Fruit fly (Drosophila melanogaster) whole organism, embryonic: ENCODE results near the gene Osi2.

Experiments
- Atf6 ChIP-seq: fragments of 200-800 bp; sonication (Bioruptor generic); IDR thresholded peaks from 2 replicates; pipeline ENCODE4 v1.3.6; 2022; ENCODE audit warnings: missing biosample characterization, missing genetic modification characterization
- CG10979 ChIP-seq: fragments of 200-800 bp; sonication (Bioruptor generic); optimal IDR thresholded peaks from 2 replicates; lab custom pipeline; 2018; ENCODE audit warnings: missing biosample characterization, mild to moderate bottlenecking, missing genetic modification characterization, moderate library complexity
- CG11398 ChIP-seq: fragments of 200-800 bp; sonication (Bioruptor generic); optimal IDR thresholded peaks from 2 replicates; lab custom pipeline; 2016; ENCODE audit warnings: missing biosample characterization, missing genetic modification characterization
- CG11695 ChIP-seq: fragments of 200-800 bp; sonication (Bioruptor generic); IDR thresholded peaks from 3 replicates; pipeline ENCODE4 v1.3.6; 2022; ENCODE audit warnings: missing biosample characterization, missing genetic modification characterization
- CG13775 ChIP-seq: fragments of 200-800 bp; sonication (Bioruptor generic); optimal IDR thresholded peaks from 3 replicates; lab custom pipeline; 2017; ENCODE audit warnings: missing biosample characterization, mild to moderate bottlenecking, missing genetic modification characterization
- CG15479 ChIP-seq: fragments of 200-800 bp; sonication (Bioruptor generic); optimal IDR thresholded peaks from 3 replicates; lab custom pipeline; 2019; ENCODE audit warnings: missing biosample characterization, mild to moderate bottlenecking, missing genetic modification characterization, moderate library complexity
- CG1602 ChIP-seq: fragments of 200-800 bp; sonication (Bioruptor generic); optimal IDR thresholded peaks from 3 replicates; lab custom pipeline; 2016; ENCODE audit warnings: missing biosample characterization, missing genetic modification characterization
- CG17186 ChIP-seq: fragments of 200-800 bp; sonication (Bioruptor generic); optimal IDR thresholded peaks from 3 replicates; lab custom pipeline; 2017; ENCODE audit warnings: missing biosample characterization, missing genetic modification reagents, missing genetic modification characterization
- CG17802 ChIP-seq: fragments of 200-800 bp; sonication (Bioruptor generic); optimal IDR thresholded peaks from 2 replicates; lab custom pipeline; 2018; ENCODE audit warnings: missing biosample characterization, mild to moderate bottlenecking, missing genetic modification characterization, moderate library complexity
- CG18011 ChIP-seq: fragments of 200-800 bp; sonication (Bioruptor generic); optimal IDR thresholded peaks from 2 replicates; lab custom pipeline; 2017; ENCODE audit warnings: missing biosample characterization, missing genetic modification characterization, mild to moderate bottlenecking, moderate library complexity, missing genotype
- CG2116 ChIP-seq: fragments of 200-800 bp; sonication (Bioruptor generic); optimal IDR thresholded peaks from 3 replicates; lab custom pipeline; 2018; ENCODE audit warnings: missing biosample characterization, mild to moderate bottlenecking, missing genetic modification characterization
- CG2129 ChIP-seq: fragments of 200-800 bp; sonication (Bioruptor generic); IDR thresholded peaks from 2 replicates; pipeline ENCODE4 v1.3.6; 2022; ENCODE audit warnings: missing biosample characterization, missing genetic modification characterization; ENCODE audit not compliant: partially characterized antibody
- CG3281 ChIP-seq: fragments of 200-800 bp; sonication (Bioruptor generic); optimal IDR thresholded peaks from 3 replicates; lab custom pipeline; 2017; ENCODE audit warnings: missing biosample characterization, mild to moderate bottlenecking, missing genetic modification characterization
- CG4282 ChIP-seq: fragments of 200-800 bp; sonication (Bioruptor generic); optimal IDR thresholded peaks from 2 replicates; lab custom pipeline; 2016; ENCODE audit warnings: missing biosample characterization, missing genetic modification characterization
- CG6175 ChIP-seq: fragments of 200-800 bp; sonication (Bioruptor generic); IDR thresholded peaks from 3 replicates; pipeline ENCODE4 v1.3.6; 2022; ENCODE audit warnings: missing biosample characterization, missing genetic modification characterization
- CG7372 ChIP-seq: fragments of 200-800 bp; sonication (Bioruptor generic); IDR thresholded peaks from 2 replicates; pipeline ENCODE4 v1.3.6; 2022; ENCODE audit warnings: missing biosample characterization, missing genetic modification characterization
- CG7963 ChIP-seq: fragments of 200-800 bp; sonication (Bioruptor generic); IDR thresholded peaks from 3 replicates; pipeline ENCODE4 v1.3.6; 2022; ENCODE audit warnings: missing biosample characterization, missing genetic modification characterization; ENCODE audit not compliant: partially characterized antibody
- CG8089 ChIP-seq: fragments of 200-800 bp; sonication (Bioruptor generic); optimal IDR thresholded peaks from 3 replicates; lab custom pipeline; 2016; ENCODE audit warnings: missing biosample characterization, missing genetic modification characterization
- CG8944 ChIP-seq: fragments of 200-800 bp; sonication (Bioruptor generic); optimal IDR thresholded peaks from 3 replicates; lab custom pipeline; 2016; ENCODE audit warnings: missing biosample characterization, missing genetic modification characterization
- CoRest ChIP-seq: fragments of 200-800 bp; sonication (Bioruptor generic); optimal IDR thresholded peaks from 3 replicates; lab custom pipeline; 2018; ENCODE audit warnings: missing biosample characterization, mild to moderate bottlenecking, missing genetic modification characterization, moderate library complexity
- D ChIP-seq, 2 experiments: fragments of 200-800 bp in 1 of 2; fragments of >200 bp in 1 of 2; sonication (Bioruptor generic) in 1 of 2; optimal IDR thresholded peaks; 2 replicates in 1 of 2; 3 replicates in 1 of 2; lab custom pipeline; 2017; ENCODE audit warnings: mild to moderate bottlenecking in 1 of 2, missing biosample characterization in 1 of 2, missing genetic modification characterization in 1 of 2, missing genetic modification reagents in 1 of 2
- D19B ChIP-seq: fragments of 200-800 bp; sonication (Bioruptor generic); optimal IDR thresholded peaks from 2 replicates; lab custom pipeline; 2017; ENCODE audit warnings: missing biosample characterization, mild to moderate bottlenecking, missing genetic modification characterization
- Dip2 ChIP-seq: fragments of 200-800 bp; sonication (Bioruptor generic); IDR thresholded peaks from 2 replicates; pipeline ENCODE4 v1.3.6; 2022; ENCODE audit warnings: missing biosample characterization, missing genetic modification characterization
- Mad ChIP-seq: fragments of 200-800 bp; sonication (Bioruptor generic); optimal IDR thresholded peaks from 2 replicates; lab custom pipeline; 2016; ENCODE audit warnings: missing biosample characterization, missing genetic modification characterization
- Mrtf ChIP-seq: fragments of 200-800 bp; sonication (Bioruptor generic); IDR thresholded peaks from 3 replicates; pipeline ENCODE4 v1.3.6; 2022; ENCODE audit warnings: missing biosample characterization, missing genetic modification characterization
- NC2α ChIP-seq: fragments of 200-800 bp; sonication (Bioruptor generic); optimal IDR thresholded peaks from 2 replicates; lab custom pipeline; 2016; ENCODE audit warnings: missing biosample characterization, missing genetic modification characterization
- NC2β ChIP-seq: fragments of 200-800 bp; sonication (Bioruptor generic); optimal IDR thresholded peaks from 2 replicates; lab custom pipeline; 2016; ENCODE audit warnings: missing biosample characterization, missing genetic modification characterization
- NFAT ChIP-seq: fragments of 200-800 bp; sonication (Bioruptor generic); IDR thresholded peaks from 2 replicates; pipeline ENCODE4 v1.3.6; 2022; ENCODE audit warnings: missing biosample characterization, missing genetic modification characterization
- NK7.1 ChIP-seq: fragments of 200-800 bp; sonication (Bioruptor generic); optimal IDR thresholded peaks from 3 replicates; lab custom pipeline; 2016; ENCODE audit warnings: missing biosample characterization, missing genetic modification characterization
- Nf-YC ChIP-seq: fragments of 200-800 bp; optimal IDR thresholded peaks from 3 replicates; lab custom pipeline; 2019; ENCODE audit warnings: missing biosample characterization, mild to moderate bottlenecking, missing genetic modification characterization, moderate library complexity
- Oli ChIP-seq: fragments of 200-800 bp; sonication (Bioruptor generic); optimal IDR thresholded peaks from 2 replicates; lab custom pipeline; 2018; ENCODE audit warnings: missing biosample characterization, mild to moderate bottlenecking, missing genetic modification characterization, moderate library complexity
- Optix ChIP-seq: fragments of 200-800 bp; sonication (Bioruptor generic); IDR thresholded peaks from 3 replicates; pipeline ENCODE4 v1.3.6; 2022; ENCODE audit warnings: missing biosample characterization, missing genetic modification characterization
- PHDP ChIP-seq: fragments of 200-800 bp; sonication (Bioruptor generic); optimal IDR thresholded peaks from 3 replicates; lab custom pipeline; 2018; ENCODE audit warnings: missing biosample characterization, mild to moderate bottlenecking, missing genetic modification characterization, moderate library complexity
- Sry-β ChIP-seq: fragments of 200-800 bp; sonication (Bioruptor generic); optimal IDR thresholded peaks from 2 replicates; lab custom pipeline; 2018; ENCODE audit warnings: missing biosample characterization, mild to moderate bottlenecking, missing genetic modification characterization, moderate library complexity
- Taf1 ChIP-seq: fragments of 200-800 bp; sonication (Bioruptor generic); IDR thresholded peaks from 2 replicates; pipeline ENCODE4 v1.3.6; 2022; ENCODE audit warnings: missing biosample characterization, missing genetic modification characterization
- al ChIP-seq: fragments of 200-800 bp; sonication (Bioruptor generic); IDR thresholded peaks from 2 replicates; pipeline ENCODE4 v1.3.6; 2022; ENCODE audit warnings: missing biosample characterization, missing genetic modification characterization
- bab2 ChIP-seq: fragments of 200-800 bp; sonication (Bioruptor generic); optimal IDR thresholded peaks from 2 replicates; lab custom pipeline; 2016; ENCODE audit warnings: missing biosample characterization, missing genetic modification characterization
- btn ChIP-seq: fragments of 200-800 bp; sonication (Bioruptor generic); optimal IDR thresholded peaks from 2 replicates; lab custom pipeline; 2016; ENCODE audit warnings: missing biosample characterization, missing genetic modification characterization
- cato ChIP-seq: fragments of 200-800 bp; sonication (Bioruptor generic); optimal IDR thresholded peaks from 2 replicates; lab custom pipeline; 2016; ENCODE audit warnings: missing biosample characterization, missing genetic modification characterization, borderline replicate concordance
- dati ChIP-seq: fragments of 200-800 bp; sonication (Bioruptor generic); IDR thresholded peaks from 2 replicates; pipeline ENCODE4 v1.3.6; 2022; ENCODE audit warnings: missing biosample characterization, missing genetic modification characterization
- fd96Cb ChIP-seq: fragments of 200-800 bp; sonication (Bioruptor generic); optimal IDR thresholded peaks from 2 replicates; lab custom pipeline; 2018; ENCODE audit warnings: missing biosample characterization, mild to moderate bottlenecking, missing genetic modification characterization, moderate library complexity
- hkb ChIP-seq, 2 experiments: fragments of 200-800 bp in 1 of 2; fragments of >200 bp in 1 of 2; sonication (Bioruptor generic) in 1 of 2; IDR thresholded peaks in 1 of 2; optimal IDR thresholded peaks in 1 of 2; 2 replicates each; pipeline versions ENCODE4 v1.3.6 to Lab custom; 2017 to 2022; ENCODE audit warnings: missing biosample characterization in 1 of 2, missing genetic modification characterization in 1 of 2
- knrl ChIP-seq: fragments of 200-800 bp; sonication (Bioruptor generic); IDR thresholded peaks from 3 replicates; pipeline ENCODE4 v1.3.6; 2022; ENCODE audit warnings: missing biosample characterization, missing genetic modification characterization; ENCODE audit not compliant: partially characterized antibody
- mirr ChIP-seq: fragments of 200-800 bp; sonication (Bioruptor generic); optimal IDR thresholded peaks from 3 replicates; lab custom pipeline; 2018; ENCODE audit warnings: missing biosample characterization, mild to moderate bottlenecking, missing genetic modification characterization
- nerfin-2 ChIP-seq: fragments of 200-800 bp; sonication (Bioruptor generic); IDR thresholded peaks from 2 replicates; pipeline ENCODE4 v1.3.6; 2022; ENCODE audit warnings: missing biosample characterization, missing genetic modification characterization; ENCODE audit not compliant: partially characterized antibody
- sr ChIP-seq: fragments of 200-800 bp; sonication (Bioruptor generic); IDR thresholded peaks from 3 replicates; pipeline ENCODE4 v1.3.6; 2022; ENCODE audit warnings: missing biosample characterization, missing genetic modification characterization
- sug ChIP-seq: fragments of 200-800 bp; optimal IDR thresholded peaks from 2 replicates; lab custom pipeline; 2019; ENCODE audit warnings: missing biosample characterization, mild to moderate bottlenecking, missing genetic modification characterization, moderate library complexity
- vvl ChIP-seq: fragments of 200-800 bp; sonication (Bioruptor generic); IDR thresholded peaks from 2 replicates; pipeline ENCODE4 v1.3.6; 2022; ENCODE audit warnings: missing biosample characterization, missing genetic modification characterization
- zfh1 ChIP-seq: fragments of 200-800 bp; sonication (Bioruptor generic); IDR thresholded peaks from 3 replicates; pipeline ENCODE4 v1.3.6; 2022; ENCODE audit warnings: missing biosample characterization, missing genetic modification characterization

Gene Osi2

dm6 chr3R:6229055-6229841 lies 20.1 kb downstream of the Osi2 start (continued):
- TF ChIP-seq CoRest (tag; lab: Kevin White, UChicago) (peak; percentile 25), CG11398 (no peak), NFAT (GFP tag; lab: Robert Waterston, UW) (no peak), CG11695 (GFP tag; lab: Robert Waterston, UW) (no peak), nerfin-2 (GFP tag; lab: Robert Waterston, UW) (no peak), CG18011 (no peak), D19B (GFP tag; lab: Kevin White, UChicago) (no peak), PHDP (tag; lab: Kevin White, UChicago) (no peak), Oli (peak; percentile 38), Dip2 (GFP tag; lab: Robert Waterston, UW) (no peak), Nf-YC (tag; lab: Kevin White, UChicago) (no peak), hkb (optimal IDR thresholded peaks at IDR 0.05; lab: Kevin White, UChicago) (no peak), hkb (GFP tag; IDR thresholded peaks at IDR 0.05; lab: Robert Waterston, UW) (no peak), dati (no peak), sug (tag; lab: Kevin White, UChicago) (no peak), CG3281 (GFP tag; lab: Kevin White, UChicago) (no peak), CG2116 (GFP tag; lab: Kevin White, UChicago) (no peak), mirr (no peak), fd96Cb (tag; lab: Kevin White, UChicago) (peak; percentile 31), CG1602 (GFP tag; lab: Kevin White, UChicago) (no peak), Atf6 (GFP tag; lab: Robert Waterston, UW) (no peak), CG6175 (GFP tag; lab: Robert Waterston, UW) (no peak), Optix (GFP tag; lab: Robert Waterston, UW) (no peak), al (GFP tag; lab: Robert Waterston, UW) (no peak), CG4282 (no peak), CG17802 (tag; lab: Kevin White, UChicago) (no peak), CG7372 (GFP tag; lab: Robert Waterston, UW) (no peak), NC2α (GFP tag; lab: Kevin White, UChicago) (no peak), sr (GFP tag; lab: Robert Waterston, UW) (no peak), knrl (GFP tag; lab: Robert Waterston, UW) (no peak), zfh1 (no peak), CG8944 (GFP tag; lab: Kevin White, UChicago) (no peak), cato (GFP tag; lab: Kevin White, UChicago) (no peak), btn (GFP tag; lab: Kevin White, UChicago) (no peak), NC2β (no peak), CG13775 (no peak), Mad (no peak), Sry-β (GFP tag; lab: Kevin White, UChicago) (no peak), CG7963 (GFP tag; lab: Robert Waterston, UW) (no peak), D (optimal IDR thresholded peaks at IDR 0.05; lab: Kevin White, UChicago) (no peak), D (GFP tag; optimal IDR thresholded peaks at IDR 0.05; lab: Kevin White, UChicago) (peak; percentile 45), Mrtf (GFP tag; lab: Robert Waterston, UW) (no peak), CG2129 (GFP tag; lab: Robert Waterston, UW) (no peak), CG8089 (GFP tag; lab: Kevin White, UChicago) (no peak), vvl (GFP tag; lab: Robert Waterston, UW) (no peak), Taf1 (no peak), NK7.1 (GFP tag; lab: Kevin White, UChicago) (no peak), CG15479 (GFP tag; lab: Kevin White, UChicago) (no peak), CG10979 (peak; percentile 65), bab2 (no peak), CG17186 (GFP tag; lab: Kevin White, UChicago) (no peak)
